Fruit fly (Drosophila melanogaster) whole organism: ENCODE results near the gene spri.

ENCODE experiments used
- CG8478 ChIP-seq: fragments of >200 bp; optimal IDR thresholded peaks from 2 replicates; lab custom pipeline; 2018; ENCODE audit warnings: inconsistent platforms
- EcR ChIP-seq, 2 experiments: fragments of >200 bp; optimal IDR thresholded peaks; 2 replicates each; lab custom pipeline; 2017; ENCODE audit warnings: missing biosample characterization in 2 of 2, missing genetic modification characterization in 2 of 2, missing genetic modification reagents in 2 of 2

dm6 chrX:10474213-10474540 is 111.0 kb downstream of the spri start:
- TF ChIP-seq EcR (GFP tag; optimal IDR thresholded peaks at IDR 0.05; lab: Kevin White, UChicago) (no peak), CG8478 (no peak)
